Worm (Caenorhabditis elegans): ENCODE results near the gene C50D2.2.

- no peak for TF ChIP-seq nhr-11 (tag; optimal IDR thresholded peaks at IDR 0.05)
- TF ChIP-seq nhr-76 (tag; optimal IDR thresholded peaks at IDR 0.05): no peak
- no peak for TF ChIP-seq nhr-71 (tag; optimal IDR thresholded peaks at IDR 0.05)
- no peak for TF ChIP-seq nhr-20 (tag; optimal IDR thresholded peaks at IDR 0.05)
- no peak for TF ChIP-seq aha-1 (tag; optimal IDR thresholded peaks at IDR 0.05)
- TF ChIP-seq lir-3 (tag; optimal IDR thresholded peaks at IDR 0.05; ENCODE audit: poor library complexity): no peak
- TF ChIP-seq elt-3 (tag; optimal IDR thresholded peaks at IDR 0.05): no peak
- TF ChIP-seq nhr-12 (tag; optimal IDR thresholded peaks at IDR 0.05): no peak
- TF ChIP-seq nhr-237 (tag; optimal IDR thresholded peaks at IDR 0.05): no peak
- no peak for TF ChIP-seq mdl-1 (tag; optimal IDR thresholded peaks at IDR 0.05)
- no peak for TF ChIP-seq fos-1 (tag; optimal IDR thresholded peaks at IDR 0.05)
- no peak for TF ChIP-seq fkh-10 (GFP tag; optimal IDR thresholded peaks at IDR 0.05)
- no peak for TF ChIP-seq nhr-90 (tag; optimal IDR thresholded peaks at IDR 0.05; ENCODE audit: poor library complexity)
- no peak for TF ChIP-seq vab-15 (tag; optimal IDR thresholded peaks at IDR 0.05)
Measured at ce11 chrII:129770-130169, 20.8 kb downstream of the C50D2.2 start.

All from whole organism, L1 larva.